Worm (Caenorhabditis elegans) whole organism, L1 larva: ENCODE data around the gene reps-1.

Experiments
- C34B4.2 ChIP-seq: sonication (generic microtip); optimal IDR thresholded peaks from 2 replicates; lab custom pipeline; 2017; ENCODE audit warnings: mild to moderate bottlenecking, missing genetic modification characterization, missing compliant biosample characterization
- aly-2 ChIP-seq: fragments of 150-350 bp; optimal IDR thresholded peaks from 2 replicates; lab custom pipeline; 2014; ENCODE audit warnings: missing biosample characterization, missing genetic modification characterization
- ama-1 ChIP-seq: fragments of 150-350 bp; optimal IDR thresholded peaks from 2 replicates; lab custom pipeline; 2014
- blmp-1 ChIP-seq: fragments of 150-350 bp; optimal IDR thresholded peaks from 2 replicates; lab custom pipeline; 2014; ENCODE audit warnings: missing biosample characterization, missing genetic modification characterization
- elt-2 ChIP-seq: sonication (generic microtip); optimal IDR thresholded peaks from 2 replicates; lab custom pipeline; 2016; ENCODE audit warnings: missing genetic modification characterization, mild to moderate bottlenecking, inconsistent platforms, missing compliant biosample characterization, missing genetic modification reagents
- lin-13 ChIP-seq: fragments of 150-350 bp; optimal IDR thresholded peaks from 2 replicates; lab custom pipeline; 2014; ENCODE audit warnings: missing biosample characterization, missing genetic modification reagents, missing genetic modification characterization
- mep-1 ChIP-seq: fragments of 150-350 bp; optimal IDR thresholded peaks from 2 replicates; lab custom pipeline; 2014; ENCODE audit warnings: missing biosample characterization, missing genetic modification characterization
- nhr-11 ChIP-seq: fragments of 150-350 bp; optimal IDR thresholded peaks from 2 replicates; lab custom pipeline; 2014; ENCODE audit warnings: missing biosample characterization, missing genetic modification characterization

ce11 chrV:18978301-18978700, 12.0 kb downstream of the reps-1 start:
- TF ChIP-seq lin-13 (GFP tag; lab: Kevin White, UChicago) (no peak), C34B4.2 (tag; lab: Kevin White, UChicago) (no peak), elt-2 (tag; lab: Kevin White, UChicago) (peak; percentile 32), nhr-11 (tag; lab: Kevin White, UChicago) (no peak), ama-1 (lab: Kevin White, UChicago) (no peak), blmp-1 (no peak), mep-1 (tag; lab: Kevin White, UChicago) (no peak), aly-2 (tag; lab: Kevin White, UChicago) (no peak)
